Fruit fly (Drosophila melanogaster) whole organism, prepupa: ENCODE measurements around the gene CG8461.

ENCODE experiments used
- Blimp-1 ChIP-seq: fragments of 200-800 bp; sonication (Bioruptor generic); optimal IDR thresholded peaks from 3 replicates; lab custom pipeline; 2017; ENCODE audit warnings: missing biosample characterization, missing genetic modification characterization, mild to moderate bottlenecking, moderate library complexity, missing genetic modification reagents
- CG10631 ChIP-seq: fragments of 200-800 bp; sonication (Bioruptor generic); optimal IDR thresholded peaks from 2 replicates; lab custom pipeline; 2016; ENCODE audit warnings: missing biosample characterization, missing genetic modification characterization
- CG10669 ChIP-seq: fragments of 200-800 bp; sonication (Bioruptor generic); optimal IDR thresholded peaks from 3 replicates; lab custom pipeline; 2018; ENCODE audit warnings: missing biosample characterization, mild to moderate bottlenecking, missing genetic modification characterization, moderate library complexity
- CG11294 ChIP-seq: fragments of 200-800 bp; sonication (Bioruptor generic); IDR thresholded peaks from 2 replicates; pipeline ENCODE4 v1.3.6; 2022; ENCODE audit warnings: missing biosample characterization, missing genetic modification characterization
- CG11762 ChIP-seq: fragments of 200-800 bp; sonication (Bioruptor generic); optimal IDR thresholded peaks from 3 replicates; lab custom pipeline; 2016; ENCODE audit warnings: missing biosample characterization, missing genetic modification characterization; ENCODE audit not compliant: insufficient read depth
- CG15336 ChIP-seq: fragments of 200-800 bp; sonication (Bioruptor generic); IDR thresholded peaks from 2 replicates; pipeline ENCODE4 v1.3.6; 2022; ENCODE audit warnings: missing biosample characterization, missing genetic modification characterization
- CG1621 ChIP-seq: fragments of 200-800 bp; sonication (Bioruptor generic); optimal IDR thresholded peaks from 3 replicates; lab custom pipeline; 2018; ENCODE audit warnings: missing biosample characterization, mild to moderate bottlenecking, missing genetic modification characterization
- CG32006 ChIP-seq: fragments of 200-800 bp; sonication (Bioruptor generic); optimal IDR thresholded peaks from 3 replicates; lab custom pipeline; 2017; ENCODE audit warnings: missing biosample characterization, mild to moderate bottlenecking, missing genetic modification characterization
- CG34406 ChIP-seq: fragments of 200-800 bp; sonication (Bioruptor generic); optimal IDR thresholded peaks from 3 replicates; lab custom pipeline; 2016; ENCODE audit warnings: missing biosample characterization, missing genetic modification characterization
- CG3919 ChIP-seq: fragments of 200-800 bp; sonication (Bioruptor generic); optimal IDR thresholded peaks from 3 replicates; lab custom pipeline; 2016; ENCODE audit warnings: missing biosample characterization, missing genetic modification characterization
- CG4318 ChIP-seq: fragments of 200-800 bp; sonication (Bioruptor generic); optimal IDR thresholded peaks from 3 replicates; lab custom pipeline; 2017; ENCODE audit warnings: missing biosample characterization, mild to moderate bottlenecking, missing genetic modification characterization
- CG6163 ChIP-seq: fragments of 200-800 bp; sonication (Bioruptor generic); IDR thresholded peaks from 3 replicates; pipeline ENCODE4 v1.3.6; 2022; ENCODE audit warnings: missing biosample characterization, missing genetic modification characterization
- CG6792 ChIP-seq: fragments of 200-800 bp; sonication (Bioruptor generic); optimal IDR thresholded peaks from 3 replicates; lab custom pipeline; 2016; ENCODE audit warnings: missing biosample characterization, missing genetic modification characterization
- CG6854 ChIP-seq: fragments of 200-800 bp; sonication (Bioruptor generic); optimal IDR thresholded peaks from 2 replicates; lab custom pipeline; 2017; ENCODE audit warnings: missing biosample characterization, mild to moderate bottlenecking, missing genetic modification characterization
- CG7368 ChIP-seq: fragments of 200-800 bp; sonication (Bioruptor generic); optimal IDR thresholded peaks from 3 replicates; lab custom pipeline; 2016; ENCODE audit warnings: missing biosample characterization, missing genetic modification characterization
- Eip75B ChIP-seq: fragments of 200-800 bp; sonication (Bioruptor generic); optimal IDR thresholded peaks from 3 replicates; lab custom pipeline; 2016; ENCODE audit warnings: missing biosample characterization, missing genetic modification characterization
- Eip78C ChIP-seq: fragments of 200-800 bp; sonication (Bioruptor generic); peaks from one replicate; lab custom pipeline; 2016; ENCODE audit warnings: missing biosample characterization, missing genetic modification characterization
- Eip93F ChIP-seq: fragments of 200-800 bp; sonication (Bioruptor generic); optimal IDR thresholded peaks from 2 replicates; lab custom pipeline; 2016; ENCODE audit warnings: missing biosample characterization, mild to moderate bottlenecking, missing genetic modification characterization
- Ets96B ChIP-seq: fragments of 200-800 bp; optimal IDR thresholded peaks from 2 replicates; lab custom pipeline; 2019; ENCODE audit warnings: missing biosample characterization, mild to moderate bottlenecking, missing genetic modification characterization, moderate library complexity
- Hr38 ChIP-seq: sonication (Bioruptor generic); optimal IDR thresholded peaks from 2 replicates; lab custom pipeline; 2016; ENCODE audit warnings: missing biosample characterization, missing genetic modification characterization
- Hr39 ChIP-seq: fragments of 200-800 bp; sonication (Bioruptor generic); optimal IDR thresholded peaks from 2 replicates; lab custom pipeline; 2016; ENCODE audit warnings: missing biosample characterization, missing genetic modification characterization
- Hr4 ChIP-seq: fragments of 200-800 bp; sonication (Bioruptor generic); optimal IDR thresholded peaks from 3 replicates; lab custom pipeline; 2016; ENCODE audit warnings: missing biosample characterization, missing genetic modification characterization
- Met ChIP-seq: fragments of 200-800 bp; sonication (Bioruptor generic); optimal IDR thresholded peaks from 3 replicates; lab custom pipeline; 2016; ENCODE audit warnings: missing biosample characterization, missing genetic modification characterization
- OdsH ChIP-seq: fragments of 200-800 bp; sonication (Bioruptor generic); optimal IDR thresholded peaks from 3 replicates; lab custom pipeline; 2016; ENCODE audit warnings: missing biosample characterization, missing genetic modification characterization
- Smox ChIP-seq: fragments of 200-800 bp; sonication (Bioruptor generic); optimal IDR thresholded peaks from 3 replicates; lab custom pipeline; 2016; ENCODE audit warnings: missing biosample characterization, missing genetic modification characterization
- Sox102F ChIP-seq: fragments of 200-800 bp; sonication (Bioruptor generic); optimal IDR thresholded peaks from 2 replicates; lab custom pipeline; 2016; ENCODE audit warnings: missing biosample characterization, mild to moderate bottlenecking, missing genetic modification characterization
- Sox14 ChIP-seq: fragments of 200-800 bp; sonication (Bioruptor generic); optimal IDR thresholded peaks from 3 replicates; lab custom pipeline; 2016; ENCODE audit warnings: missing biosample characterization, missing genetic modification characterization
- Sox15 ChIP-seq: fragments of 200-800 bp; sonication (Bioruptor generic); optimal IDR thresholded peaks from 3 replicates; lab custom pipeline; 2016; ENCODE audit warnings: missing biosample characterization, missing genetic modification characterization
- acj6 ChIP-seq: fragments of 200-800 bp; sonication (Bioruptor generic); optimal IDR thresholded peaks from 3 replicates; lab custom pipeline; 2016; ENCODE audit warnings: missing biosample characterization, missing genetic modification characterization
- cyc ChIP-seq: fragments of 200-800 bp; sonication (Bioruptor generic); optimal IDR thresholded peaks from 3 replicates; lab custom pipeline; 2016; ENCODE audit warnings: missing biosample characterization, missing genetic modification characterization
- dac ChIP-seq: fragments of 200-800 bp; sonication (Bioruptor generic); optimal IDR thresholded peaks from 2 replicates; lab custom pipeline; 2017; ENCODE audit warnings: missing biosample characterization, mild to moderate bottlenecking, missing genetic modification characterization
- eg ChIP-seq: fragments of 200-800 bp; sonication (Bioruptor generic); IDR thresholded peaks from 3 replicates; pipeline ENCODE4 v1.3.6; 2022; ENCODE audit warnings: missing biosample characterization, missing genetic modification characterization
- fd59A ChIP-seq: fragments of 200-800 bp; sonication (Bioruptor generic); optimal IDR thresholded peaks from 2 replicates; lab custom pipeline; 2017; ENCODE audit warnings: missing biosample characterization, mild to moderate bottlenecking, missing genetic modification characterization, missing genetic modification reagents
- fd85E ChIP-seq: fragments of 200-800 bp; sonication (Bioruptor generic); optimal IDR thresholded peaks from 3 replicates; lab custom pipeline; 2016; ENCODE audit warnings: missing biosample characterization, missing genetic modification characterization
- fkh ChIP-seq: fragments of 200-800 bp; sonication (Bioruptor generic); optimal IDR thresholded peaks from 3 replicates; lab custom pipeline; 2017; ENCODE audit warnings: missing biosample characterization, mild to moderate bottlenecking, missing genetic modification characterization, moderate library complexity
- lz ChIP-seq: fragments of 200-800 bp; sonication (Bioruptor generic); optimal IDR thresholded peaks from 3 replicates; lab custom pipeline; 2016; ENCODE audit warnings: missing biosample characterization, missing genetic modification characterization
- salr ChIP-seq, 2 experiments: fragments of 200-800 bp; sonication (Bioruptor generic); optimal IDR thresholded peaks; 3 replicates each; lab custom pipeline; 2016 to 2018; ENCODE audit warnings: missing biosample characterization in 2 of 2, missing genetic modification characterization in 2 of 2, mild to moderate bottlenecking in 1 of 2
- spab ChIP-seq: fragments of 200-800 bp; sonication (Bioruptor generic); optimal IDR thresholded peaks from 2 replicates; lab custom pipeline; 2017; ENCODE audit warnings: missing biosample characterization, mild to moderate bottlenecking, missing genetic modification characterization, missing genetic modification reagents
- ss ChIP-seq, 2 experiments: fragments of 200-800 bp; sonication (Bioruptor generic); optimal IDR thresholded peaks; 2 replicates in 1 of 2; 3 replicates in 1 of 2; lab custom pipeline; 2017 to 2018; ENCODE audit warnings: mild to moderate bottlenecking in 2 of 2, missing biosample characterization in 2 of 2, missing genetic modification characterization in 2 of 2, moderate library complexity in 1 of 2
- svp ChIP-seq: fragments of 200-800 bp; sonication (Bioruptor generic); peaks from one replicate; lab custom pipeline; 2016; ENCODE audit warnings: missing biosample characterization, missing genetic modification characterization
- topi ChIP-seq: fragments of 200-800 bp; sonication (Bioruptor generic); optimal IDR thresholded peaks from 3 replicates; lab custom pipeline; 2016; ENCODE audit warnings: missing biosample characterization, missing genetic modification characterization

CG8461 gene

dm6 chr3R:14513420-14513819, at the start of gene CG8461:
Gene CG8461 (minus strand): TSS chr3R:14513637.
- TF ChIP-seq eg (GFP tag; lab: Robert Waterston, UW) (no peak), CG6854 (GFP tag; lab: Kevin White, UChicago) (no peak), cyc (GFP tag; lab: Kevin White, UChicago) (no peak), fkh (GFP tag; lab: Kevin White, UChicago) (peak; percentile 83), CG6792 (no peak), CG15336 (GFP tag; lab: Robert Waterston, UW) (no peak), Smox (GFP tag; lab: Kevin White, UChicago) (no peak), Eip78C (GFP tag; lab: Kevin White, UChicago) (peak; percentile 46), CG11294 (no peak), lz (GFP tag; lab: Kevin White, UChicago) (no peak), OdsH (no peak), CG3919 (GFP tag; lab: Kevin White, UChicago) (no peak), Hr38 (GFP tag; lab: Kevin White, UChicago) (no peak), Sox14 (GFP tag; lab: Kevin White, UChicago) (no peak), Eip93F (no peak), salr (GFP tag; optimal IDR thresholded peaks at IDR 0.05; lab: Kevin White, UChicago) (no peak)

- TF ChIP-seq CG15336 (GFP tag; lab: Robert Waterston, UW) (no peak), CG6163 (no peak), CG7368 (no peak), CG1621 (no peak), CG10631 (GFP tag; lab: Kevin White, UChicago) (no peak), CG34406 (GFP tag; lab: Kevin White, UChicago) (no peak), acj6 (GFP tag; lab: Kevin White, UChicago) (no peak), Smox (GFP tag; lab: Kevin White, UChicago) (no peak), Met (GFP tag; lab: Kevin White, UChicago) (no peak), OdsH (no peak), CG4318 (GFP tag; lab: Kevin White, UChicago) (no peak), CG10669 (no peak), salr (GFP tag; optimal IDR thresholded peaks at IDR 0.05; lab: Kevin White, UChicago) (no peak), Hr39 (GFP tag; lab: Kevin White, UChicago) (no peak), Eip75B (GFP tag; lab: Kevin White, UChicago) (no peak), Blimp-1 (GFP tag; lab: Kevin White, UChicago) (no peak)
These were observed 48.6 kb upstream of the CG8461 start, which contains the start of gene CG14851 for dm6 chr3R:14562040-14562439. Gene CG14851 (plus strand): TSS chr3R:14562340.

dm6 chr3R:14560635-14561034, 47.2 kb upstream of the CG8461 start, which contains the start of gene Jig:
Gene Jig (plus strand): TSS chr3R:14560935.
- TF ChIP-seq CG1621: no peak
- TF ChIP-seq CG11762: no peak
- no peak for TF ChIP-seq topi (GFP tag; lab: Kevin White, UChicago)
- no peak for TF ChIP-seq dac (GFP tag; lab: Kevin White, UChicago)
- no peak for TF ChIP-seq fd59A
- no peak for TF ChIP-seq svp
- no peak for TF ChIP-seq fd85E (GFP tag; lab: Kevin White, UChicago)
- no peak for TF ChIP-seq cyc (GFP tag; lab: Kevin White, UChicago)
- TF ChIP-seq Sox102F: no peak
- TF ChIP-seq spab (GFP tag; lab: Kevin White, UChicago): no peak
- no peak for TF ChIP-seq Sox15 (GFP tag; lab: Kevin White, UChicago)
- TF ChIP-seq ss (GFP tag; optimal IDR thresholded peaks at IDR 0.05; lab: Kevin White, UChicago): no peak
- no peak for TF ChIP-seq Ets96B (tag; lab: Kevin White, UChicago)
- no peak for TF ChIP-seq lz (GFP tag; lab: Kevin White, UChicago)
- no peak for TF ChIP-seq Hr4 (GFP tag; lab: Kevin White, UChicago)
- no peak for TF ChIP-seq CG32006 (GFP tag; lab: Kevin White, UChicago)
